Fruit fly (Drosophila melanogaster): Measurements from ENCODE around the gene CG8001.
A peak's percentile ranks its signal among the peaks of the same experiment; 100 is the strongest.

The CG8001 gene

DNA sequence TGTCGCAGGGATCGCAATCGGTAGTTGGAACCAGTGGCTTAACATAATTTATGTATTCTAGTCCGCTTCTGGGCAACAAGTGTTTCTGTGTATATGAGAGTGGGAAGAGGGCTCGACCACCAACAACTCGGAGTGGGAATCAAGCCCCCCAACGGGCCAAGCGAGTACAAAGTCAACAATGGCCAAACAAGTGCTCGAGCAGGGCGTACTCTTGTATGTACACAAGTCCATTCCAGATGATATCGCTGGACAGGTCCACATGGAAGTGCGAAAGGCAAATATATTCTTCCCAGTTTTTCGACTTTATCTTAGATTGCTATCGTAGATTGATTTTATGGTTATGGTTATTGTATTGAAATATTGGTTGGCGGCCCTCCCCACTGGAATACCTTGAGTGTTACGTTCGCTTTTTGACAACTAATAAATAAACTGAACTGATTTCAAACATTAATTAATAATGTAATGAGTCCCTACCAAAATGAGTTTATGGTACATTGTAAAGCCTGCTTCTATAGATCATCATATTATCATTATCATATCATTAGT is 13.3 kb upstream of the CG8001 start (continued):
- TF ChIP-seq CG12104 (GFP tag; optimal IDR thresholded peaks at IDR 0.05) (peak; percentile 28), lab (GFP tag; optimal IDR thresholded peaks at IDR 0.05) (peak; percentile 62), CG12744 (GFP tag; optimal IDR thresholded peaks at IDR 0.05) (no peak), D19B (GFP tag; optimal IDR thresholded peaks at IDR 0.05) (no peak), CG2875 (GFP tag; optimal IDR thresholded peaks at IDR 0.05) (peak; percentile 8), CG6765 (GFP tag; optimal IDR thresholded peaks at IDR 0.05) (peak; percentile 2), MESR4 (GFP tag; optimal IDR thresholded peaks at IDR 0.05) (no peak), twi (tag; optimal IDR thresholded peaks at IDR 0.05) (peak; percentile 35), zen2 (GFP tag; IDR thresholded peaks at IDR 0.05; ENCODE audit: partially characterized antibody) (no peak), Trl (optimal IDR thresholded peaks at IDR 0.05) (no peak), Trl (GFP tag; optimal IDR thresholded peaks at IDR 0.05) (peak; percentile 15), CG17568 (GFP tag; optimal IDR thresholded peaks at IDR 0.05) (peak; percentile 27), CG15514 (GFP tag; optimal IDR thresholded peaks at IDR 0.05) (peak; percentile 36), CG18476 (GFP tag; optimal IDR thresholded peaks at IDR 0.05) (no peak), Jarid2 (GFP tag; optimal IDR thresholded peaks at IDR 0.05) (peak; percentile 9), seq (GFP tag; IDR thresholded peaks at IDR 0.05) (no peak), Optix (GFP tag; IDR thresholded peaks at IDR 0.05) (no peak), CG8290 (GFP tag; optimal IDR thresholded peaks at IDR 0.05) (no peak), CG8290 (tag; optimal IDR thresholded peaks at IDR 0.05) (peak; percentile 20 to 22), CG1603 (tag; optimal IDR thresholded peaks at IDR 0.05) (peak; percentile 34), CG10209 (GFP tag; optimal IDR thresholded peaks at IDR 0.05) (peak; percentile 29), CG16813 (GFP tag; IDR thresholded peaks at IDR 0.05; ENCODE audit: partially characterized antibody) (no peak), caup (GFP tag; optimal IDR thresholded peaks at IDR 0.05; ENCODE audit: severe bottlenecking) (peak; percentile 27), Gug (GFP tag; IDR thresholded peaks at IDR 0.05) (no peak), tup (GFP tag; optimal IDR thresholded peaks at IDR 0.05) (no peak), CG11695 (GFP tag; IDR thresholded peaks at IDR 0.05) (no peak), sug (tag; optimal IDR thresholded peaks at IDR 0.05) (peak; percentile 98), CG1024 (GFP tag; IDR thresholded peaks at IDR 0.05) (peak; percentile 22; the same call in 1 of the 2 replicates), fd64A (GFP tag; optimal IDR thresholded peaks at IDR 0.05) (no peak), CG18599 (GFP tag; optimal IDR thresholded peaks at IDR 0.05) (peak; percentile 42), CG3407 (GFP tag; optimal IDR thresholded peaks at IDR 0.05) (peak; percentile 11), CG6813 (GFP tag; optimal IDR thresholded peaks at IDR 0.05) (peak; percentile 69), sr (GFP tag; IDR thresholded peaks at IDR 0.05) (peak; percentile 17; the same call in 1 of the 3 replicates), CG10366 (GFP tag; IDR thresholded peaks at IDR 0.05) (0 out of 2 replicates have a peak, but pooled peaks have one; percentile 3), scrt (GFP tag; optimal IDR thresholded peaks at IDR 0.05) (no peak), CG6854 (GFP tag; optimal IDR thresholded peaks at IDR 0.05) (peak; percentile 21), CG10274 (GFP tag; optimal IDR thresholded peaks at IDR 0.05) (no peak), ac (GFP tag; optimal IDR thresholded peaks at IDR 0.05) (peak; percentile 13), emc (GFP tag; optimal IDR thresholded peaks at IDR 0.05) (no peak), CG16779 (GFP tag; IDR thresholded peaks at IDR 0.05) (no peak), dmrt11E (tag; optimal IDR thresholded peaks at IDR 0.05) (peak; percentile 22), onecut (GFP tag; IDR thresholded peaks at IDR 0.05) (peak; percentile 16), amos (GFP tag; IDR thresholded peaks at IDR 0.05; ENCODE audit: partially characterized antibody) (no peak), zen (tag; optimal IDR thresholded peaks at IDR 0.05) (no peak), Opbp (GFP tag; IDR thresholded peaks at IDR 0.05; ENCODE audit: partially characterized antibody) (no peak), Six4 (GFP tag; optimal IDR thresholded peaks at IDR 0.05) (no peak), ken (GFP tag; IDR thresholded peaks at IDR 0.05) (0 out of 3 replicates have a peak, but pooled peaks have one; percentile 49), rib (GFP tag; IDR thresholded peaks at IDR 0.05) (no peak), CG7928 (GFP tag; optimal IDR thresholded peaks at IDR 0.05) (peak; percentile 0), Med (GFP tag) (peak; percentile 58)
